Worm (Caenorhabditis elegans) whole organism, L1 larva: ENCODE measurements around the gene D1086.8.

Source experiments
- ceh-90 ChIP-seq: sonication (generic microtip); optimal IDR thresholded peaks from 2 replicates; lab custom pipeline; 2016; ENCODE audit warnings: missing genetic modification characterization, missing compliant biosample characterization
- nhr-47 ChIP-seq: sonication (generic microtip); optimal IDR thresholded peaks from 2 replicates; lab custom pipeline; 2016; ENCODE audit warnings: mild to moderate bottlenecking, missing genetic modification characterization, moderate library complexity, missing compliant biosample characterization

DNA sequence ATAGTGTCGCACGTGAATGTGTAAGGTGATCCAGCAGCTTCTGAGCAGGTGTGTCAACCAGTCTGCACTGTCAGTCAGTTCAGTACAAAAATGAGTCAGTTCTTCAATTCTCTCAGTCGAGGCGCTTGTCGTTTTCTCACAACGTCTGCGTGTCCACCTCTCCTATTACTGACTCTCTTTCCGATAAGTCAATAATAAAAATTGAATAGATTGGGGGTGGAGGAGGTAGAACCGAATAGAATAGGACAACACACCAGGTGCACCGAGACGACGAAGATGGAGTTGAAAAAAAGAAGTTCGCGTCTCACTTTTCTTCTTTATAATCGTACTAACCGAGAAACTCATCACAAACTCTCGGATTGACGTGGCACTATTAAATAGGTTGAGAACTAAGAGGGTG, 33.9 kb downstream of the D1086.8 start:
- TF ChIP-seq ceh-90 (tag; lab: Kevin White, UChicago) (no peak), nhr-47 (tag; lab: Kevin White, UChicago) (no peak)
